Worm (Caenorhabditis elegans): ENCODE data around the gene Y75B8A.34.

Gene Y75B8A.34

ce11 chrIII:12359265-12359664, at the start of gene Y75B8A.34:
Y75B8A.34 (plus strand) TSS chrIII:12359565.
- TF ChIP-seq zag-1 (tag; optimal IDR thresholded peaks at IDR 0.05) (no peak), dmd-8 (GFP tag; IDR thresholded peaks at IDR 0.05) (no peak), spr-1 (tag; optimal IDR thresholded peaks at IDR 0.05) (no peak), lin-39 (tag; optimal IDR thresholded peaks at IDR 0.05) (no peak), saeg-2 (GFP tag; IDR thresholded peaks at IDR 0.05) (no peak), nhr-11 (tag; optimal IDR thresholded peaks at IDR 0.05) (no peak), egl-43 (GFP tag; IDR thresholded peaks at IDR 0.05) (no peak), ces-1 (GFP tag; optimal IDR thresholded peaks at IDR 0.05) (no peak), php-3 (GFP tag; IDR thresholded peaks at IDR 0.05) (no peak), fos-1 (tag; optimal IDR thresholded peaks at IDR 0.05) (no peak), F49E8.2 (tag; optimal IDR thresholded peaks at IDR 0.05; ENCODE audit: borderline replicate concordance) (no peak), dmd-9 (GFP tag; IDR thresholded peaks at IDR 0.05) (no peak), ceh-82 (tag; optimal IDR thresholded peaks at IDR 0.05) (no peak), set-16 (GFP tag; IDR thresholded peaks at IDR 0.05) (no peak), cey-2 (tag; optimal IDR thresholded peaks at IDR 0.05; ENCODE audit: borderline replicate concordance, insufficient read depth) (no peak), egl-27 (tag; optimal IDR thresholded peaks at IDR 0.05) (no peak), lir-3 (tag; optimal IDR thresholded peaks at IDR 0.05) (no peak), hlh-11 (tag; optimal IDR thresholded peaks at IDR 0.05) (no peak)

- TF ChIP-seq dve-1 (tag; optimal IDR thresholded peaks at IDR 0.05; ENCODE audit: insufficient read depth) (no peak), madf-5 (GFP tag; IDR thresholded peaks at IDR 0.05) (no peak), pqm-1 (tag; optimal IDR thresholded peaks at IDR 0.05) (peak; percentile 20), snpc-4 (tag; optimal IDR thresholded peaks at IDR 0.05) (no peak), ZK337.2 (GFP tag; IDR thresholded peaks at IDR 0.05) (no peak), Y48G9A.11 (GFP tag; IDR thresholded peaks at IDR 0.05) (no peak), arid-1 (GFP tag; conservative IDR thresholded peaks at IDR 0.05) (no peak), lin-15B (tag; optimal IDR thresholded peaks at IDR 0.05) (no peak), F26F4.8 (GFP tag; conservative IDR thresholded peaks at IDR 0.05) (no peak), aly-2 (tag; optimal IDR thresholded peaks at IDR 0.05) (no peak), daf-8 (GFP tag; IDR thresholded peaks at IDR 0.05) (no peak), mdl-1 (tag; optimal IDR thresholded peaks at IDR 0.05) (no peak), php-3 (GFP tag; IDR thresholded peaks at IDR 0.05) (0 out of 2 replicates have a peak, but pooled peaks have one; percentile 17), dmd-6 (GFP tag; IDR thresholded peaks at IDR 0.05) (no peak)
Measured at ce11 chrIII:12312886-12313285, 46.5 kb upstream of the Y75B8A.34 start, which contains the start of gene Y75B8A.39. Y75B8A.39 (plus strand) TSS chrIII:12313186.

ce11 chrIII:12315179-12315578, 44.2 kb upstream of the Y75B8A.34 start, which contains the start of gene Y75B8A.37:
Y75B8A.37 (plus strand) TSS chrIII:12315479.
- TF ChIP-seq dpl-1 (GFP tag; optimal IDR thresholded peaks at IDR 0.05) (no peak), mdt-29 (GFP tag; IDR thresholded peaks at IDR 0.05) (no peak), daf-19 (GFP tag; conservative IDR thresholded peaks at IDR 0.05) (no peak), nhr-10 (tag; optimal IDR thresholded peaks at IDR 0.05) (no peak)

- TF ChIP-seq Y48G9A.11 (GFP tag; IDR thresholded peaks at IDR 0.05): no peak
- no peak for TF ChIP-seq zag-1 (tag; optimal IDR thresholded peaks at IDR 0.05)
- no peak for TF ChIP-seq vab-7 (GFP tag; IDR thresholded peaks at IDR 0.05)
- TF ChIP-seq madf-5 (GFP tag; IDR thresholded peaks at IDR 0.05): no peak
- no peak for TF ChIP-seq F10B5.3 (tag; optimal IDR thresholded peaks at IDR 0.05)
- no peak for TF ChIP-seq aha-1 (tag)
- no peak for TF ChIP-seq jun-1 (tag; optimal IDR thresholded peaks at IDR 0.05)
- no peak for TF ChIP-seq zip-2 (tag; optimal IDR thresholded peaks at IDR 0.05)
- TF ChIP-seq pha-4 (GFP tag; IDR thresholded peaks at IDR 0.05): no peak
- TF ChIP-seq pha-4 (tag; optimal IDR thresholded peaks at IDR 0.05): no peak
- no peak for TF ChIP-seq mxl-2 (GFP tag; conservative IDR thresholded peaks at IDR 0.05)
- peak; percentile 88 for TF ChIP-seq php-3 (GFP tag; IDR thresholded peaks at IDR 0.05)
- TF ChIP-seq fkh-10 (GFP tag; optimal IDR thresholded peaks at IDR 0.05): no peak
- no peak for TF ChIP-seq nhr-10 (tag; optimal IDR thresholded peaks at IDR 0.05)
- peak; percentile 86 for TF ChIP-seq dmd-6 (GFP tag; IDR thresholded peaks at IDR 0.05)
- TF ChIP-seq mes-2 (tag; optimal IDR thresholded peaks at IDR 0.05; ENCODE audit: poor library complexity, severe bottlenecking): peak; percentile 4
- no peak for TF ChIP-seq daf-16 (GFP tag; optimal IDR thresholded peaks at IDR 0.05)
- peak; percentile 88 for TF ChIP-seq daf-16 (tag; optimal IDR thresholded peaks at IDR 0.05)
- peak; percentile 81 for TF ChIP-seq nhr-6 (tag; optimal IDR thresholded peaks at IDR 0.05)
- no peak for TF ChIP-seq dpl-1 (GFP tag; optimal IDR thresholded peaks at IDR 0.05)
Measured at ce11 chrIII:12317492-12317891, 41.9 kb upstream of the Y75B8A.34 start.

All from whole organism, L4 larva.